Fruit fly (Drosophila melanogaster): ENCODE data around the gene bocks.

Gene bocks

DNA sequence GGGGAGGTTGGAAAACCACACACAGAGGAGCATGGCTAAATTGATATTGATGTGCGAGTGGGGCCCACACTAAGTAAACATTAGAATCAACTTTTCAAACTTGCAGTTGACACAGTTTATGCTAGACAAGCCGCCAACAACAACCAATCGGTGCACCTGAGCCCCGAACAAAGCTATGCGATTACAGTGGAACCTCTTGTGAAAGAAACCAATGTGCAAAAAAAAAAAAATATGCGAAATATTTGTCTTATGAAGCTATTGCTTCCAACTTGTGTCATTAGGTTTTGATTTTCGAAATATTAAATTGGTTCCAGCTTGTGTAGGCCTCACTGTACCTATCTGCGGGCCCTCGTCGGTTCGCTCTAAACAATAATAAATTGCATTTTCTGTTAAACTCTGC is 27.5 kb upstream of the bocks start:
- TF ChIP-seq ham (GFP tag; IDR thresholded peaks at IDR 0.05) (no peak), Awh (GFP tag; IDR thresholded peaks at IDR 0.05) (peak; percentile 80), Ravus (GFP tag; IDR thresholded peaks at IDR 0.05) (no peak), CG34224 (GFP tag; IDR thresholded peaks at IDR 0.05; ENCODE audit: partially characterized antibody) (no peak), CG3163 (GFP tag; optimal IDR thresholded peaks at IDR 0.05) (no peak), Ptx1 (GFP tag; IDR thresholded peaks at IDR 0.05) (peak; percentile 83), CG13123 (GFP tag; optimal IDR thresholded peaks at IDR 0.05) (peak; percentile 6), jigr1 (GFP tag; IDR thresholded peaks at IDR 0.05) (peak; percentile 49; the same call in 1 of the 3 replicates), CG1529 (GFP tag; optimal IDR thresholded peaks at IDR 0.05) (peak; percentile 62), CG14441 (GFP tag; IDR thresholded peaks at IDR 0.05) (peak; percentile 79), CG2202 (tag; optimal IDR thresholded peaks at IDR 0.05) (peak; percentile 45), Hr39 (optimal IDR thresholded peaks at IDR 0.05) (no peak), Dek (tag; optimal IDR thresholded peaks at IDR 0.05) (peak; percentile 28), Dfd (GFP tag; optimal IDR thresholded peaks at IDR 0.05) (no peak), ewg (GFP tag; optimal IDR thresholded peaks at IDR 0.05) (peak; percentile 64), Deaf1 (tag; optimal IDR thresholded peaks at IDR 0.05) (no peak), abd-A (tag; optimal IDR thresholded peaks at IDR 0.05) (no peak), sens (GFP tag) (peak; percentile 95), gro (GFP tag; optimal IDR thresholded peaks at IDR 0.05) (no peak), ab (GFP tag; optimal IDR thresholded peaks at IDR 0.05) (peak; percentile 71), gsb-n (tag; optimal IDR thresholded peaks at IDR 0.05) (peak; percentile 66), unpg (GFP tag; optimal IDR thresholded peaks at IDR 0.05) (peak; percentile 76), ERR (GFP tag; optimal IDR thresholded peaks at IDR 0.05) (no peak), CG3838 (GFP tag; optimal IDR thresholded peaks at IDR 0.05) (no peak), Dref (GFP tag; IDR thresholded peaks at IDR 0.05) (no peak), CG32767 (GFP tag; IDR thresholded peaks at IDR 0.05) (peak; percentile 76), hkb (optimal IDR thresholded peaks at IDR 0.05) (no peak), hkb (GFP tag; IDR thresholded peaks at IDR 0.05) (peak; percentile 83), CG10209 (GFP tag; optimal IDR thresholded peaks at IDR 0.05) (peak; percentile 54), ems (GFP tag; optimal IDR thresholded peaks at IDR 0.05) (peak; percentile 58), D (optimal IDR thresholded peaks at IDR 0.05) (no peak), D (GFP tag; optimal IDR thresholded peaks at IDR 0.05) (peak; percentile 60), fd64A (GFP tag; optimal IDR thresholded peaks at IDR 0.05) (peak; percentile 60), CG16863 (GFP tag; optimal IDR thresholded peaks at IDR 0.05) (peak; percentile 68), E2f1 (GFP tag; IDR thresholded peaks at IDR 0.05) (peak; percentile 69), Opbp (GFP tag; IDR thresholded peaks at IDR 0.05; ENCODE audit: partially characterized antibody) (no peak), CG12744 (GFP tag; optimal IDR thresholded peaks at IDR 0.05) (no peak), pum (GFP tag; optimal IDR thresholded peaks at IDR 0.05) (peak; percentile 65), danr (GFP tag; IDR thresholded peaks at IDR 0.05) (peak; percentile 67), ssp (GFP tag; IDR thresholded peaks at IDR 0.05) (peak; percentile 60; the same call in 1 of the 2 replicates), Scr (GFP tag; IDR thresholded peaks at IDR 0.05; ENCODE audit: partially characterized antibody) (no peak), ranshi (GFP tag; IDR thresholded peaks at IDR 0.05) (peak; percentile 74), CG18599 (GFP tag; optimal IDR thresholded peaks at IDR 0.05) (peak; percentile 64), fru (optimal IDR thresholded peaks at IDR 0.05) (no peak), CG9215 (GFP tag; IDR thresholded peaks at IDR 0.05) (peak; percentile 52; the same call in 1 of the 2 replicates), rib (GFP tag; IDR thresholded peaks at IDR 0.05) (no peak), H2.0 (GFP tag; IDR thresholded peaks at IDR 0.05) (peak; percentile 84), CHES-1-like (GFP tag; optimal IDR thresholded peaks at IDR 0.05) (no peak), CG4282 (GFP tag; optimal IDR thresholded peaks at IDR 0.05) (no peak), nau (GFP tag; optimal IDR thresholded peaks at IDR 0.05) (peak; percentile 59), Hand (GFP tag; optimal IDR thresholded peaks at IDR 0.05) (no peak), CG13287 (GFP tag; IDR thresholded peaks at IDR 0.05; ENCODE audit: partially characterized antibody) (no peak), bcd (GFP tag; optimal IDR thresholded peaks at IDR 0.05) (peak; percentile 66)

Data from whole organism, embryonic.